Worm (Caenorhabditis elegans): Measurements from ENCODE around the gene olrn-1.

Gene olrn-1

ce11 chrX:15575460-15575859, 38.0 kb downstream of the olrn-1 start:
- peak; percentile 23 for TF ChIP-seq snu-23 (GFP tag; optimal IDR thresholded peaks at IDR 0.05)
- TF ChIP-seq lin-14 (GFP tag; optimal IDR thresholded peaks at IDR 0.05) = peak; percentile 37
- TF ChIP-seq rnt-1 (tag; optimal IDR thresholded peaks at IDR 0.05) = peak; percentile 71
- TF ChIP-seq pag-3 (tag; optimal IDR thresholded peaks at IDR 0.05; ENCODE audit: borderline replicate concordance, insufficient read depth) = peak; percentile 98
- TF ChIP-seq lir-3 (tag; optimal IDR thresholded peaks at IDR 0.05; ENCODE audit: poor library complexity) = no peak
- TF ChIP-seq nhr-71 (tag; optimal IDR thresholded peaks at IDR 0.05) = peak; percentile 58
- TF ChIP-seq lsy-2 (tag; optimal IDR thresholded peaks at IDR 0.05) = peak in 1 of 2 experiments; percentile 23
- peak; percentile 37 for TF ChIP-seq nhr-20 (tag; optimal IDR thresholded peaks at IDR 0.05)
- TF ChIP-seq unc-130 (tag; optimal IDR thresholded peaks at IDR 0.05) = peak; percentile 56
- no peak for TF ChIP-seq pax-3 (tag; optimal IDR thresholded peaks at IDR 0.05)
- TF ChIP-seq nhr-237 (tag; optimal IDR thresholded peaks at IDR 0.05) = no peak
- no peak for TF ChIP-seq sptf-1 (tag; optimal IDR thresholded peaks at IDR 0.05)
- TF ChIP-seq nhr-19 (GFP tag; conservative IDR thresholded peaks at IDR 0.05) = peak; percentile 31; the same call in 1 of the 2 replicates

- TF ChIP-seq ama-1 (optimal IDR thresholded peaks at IDR 0.05) = no peak
- TF ChIP-seq nhr-85 (tag) = no peak
- TF ChIP-seq egl-27 (tag; optimal IDR thresholded peaks at IDR 0.05) = no peak
- TF ChIP-seq pax-3 (tag; optimal IDR thresholded peaks at IDR 0.05) = no peak
These were observed 39.5 kb downstream of the olrn-1 start, which contains the start of gene K09A9.6 for ce11 chrX:15576942-15577341. TSS of gene K09A9.6 (plus strand) at chrX:15577242.

ce11 chrX:15585144-15585543, 47.7 kb downstream of the olrn-1 start:
- no peak for TF ChIP-seq ceh-8 (GFP tag; optimal IDR thresholded peaks at IDR 0.05)
- TF ChIP-seq mef-2 (tag; optimal IDR thresholded peaks at IDR 0.05) = no peak
- no peak for TF ChIP-seq ama-1 (optimal IDR thresholded peaks at IDR 0.05)
- no peak for TF ChIP-seq nhr-84 (tag; optimal IDR thresholded peaks at IDR 0.05)
- TF ChIP-seq nhr-47 (tag; optimal IDR thresholded peaks at IDR 0.05) = no peak
- no peak for TF ChIP-seq sptf-1 (tag; optimal IDR thresholded peaks at IDR 0.05)
- TF ChIP-seq hpl-2 (GFP tag; optimal IDR thresholded peaks at IDR 0.05) = no peak
- no peak for TF ChIP-seq fkh-10 (GFP tag; optimal IDR thresholded peaks at IDR 0.05)
- no peak for TF ChIP-seq skn-1 (tag; optimal IDR thresholded peaks at IDR 0.05)
- TF ChIP-seq egl-27 (tag; optimal IDR thresholded peaks at IDR 0.05) = no peak
- no peak for TF ChIP-seq efl-1 (optimal IDR thresholded peaks at IDR 0.05)
- no peak for TF ChIP-seq efl-1 (GFP tag; optimal IDR thresholded peaks at IDR 0.05 in 1 of 2)

- no peak for TF ChIP-seq nhr-20 (tag; optimal IDR thresholded peaks at IDR 0.05)
- peak; percentile 30 for TF ChIP-seq snpc-4 (tag; optimal IDR thresholded peaks at IDR 0.05)
- TF ChIP-seq aha-1 (tag; optimal IDR thresholded peaks at IDR 0.05) = no peak
These were observed 48.7 kb downstream of the olrn-1 start for ce11 chrX:15586192-15586591.

- TF ChIP-seq nhr-71 (tag; optimal IDR thresholded peaks at IDR 0.05) (peak; percentile 20), snu-23 (GFP tag; optimal IDR thresholded peaks at IDR 0.05) (peak; percentile 31), rnt-1 (tag; optimal IDR thresholded peaks at IDR 0.05) (peak; percentile 1), elt-3 (tag; optimal IDR thresholded peaks at IDR 0.05) (peak in 1 of 6 experiments; percentile 26), mdl-1 (tag; optimal IDR thresholded peaks at IDR 0.05) (no peak), zag-1 (tag; optimal IDR thresholded peaks at IDR 0.05) (no peak), nhr-47 (tag; optimal IDR thresholded peaks at IDR 0.05) (peak; percentile 24), efl-1 (optimal IDR thresholded peaks at IDR 0.05) (peak in 1 of 2 experiments; percentile 9), efl-1 (GFP tag; optimal IDR thresholded peaks at IDR 0.05 in 1 of 2) (peak in 1 of 2 experiments; percentile 7), hlh-4 (tag; optimal IDR thresholded peaks at IDR 0.05) (no peak), nhr-90 (tag; optimal IDR thresholded peaks at IDR 0.05; ENCODE audit: poor library complexity) (peak; percentile 13), lin-35 (GFP tag; optimal IDR thresholded peaks at IDR 0.05) (peak; percentile 5 to 48), lin-13 (GFP tag; optimal IDR thresholded peaks at IDR 0.05) (no peak), nhr-20 (tag; optimal IDR thresholded peaks at IDR 0.05) (peak; percentile 10), nhr-84 (tag; optimal IDR thresholded peaks at IDR 0.05) (no peak)
These were observed 53.0 kb downstream of the olrn-1 start, which contains the start of gene gas-1 for ce11 chrX:15590347-15590928. TSS of gene gas-1 (minus strand) at chrX:15590397.
